Worm (Caenorhabditis elegans): Measurements from ENCODE around the gene glc-3.

The glc-3 gene

DNA sequence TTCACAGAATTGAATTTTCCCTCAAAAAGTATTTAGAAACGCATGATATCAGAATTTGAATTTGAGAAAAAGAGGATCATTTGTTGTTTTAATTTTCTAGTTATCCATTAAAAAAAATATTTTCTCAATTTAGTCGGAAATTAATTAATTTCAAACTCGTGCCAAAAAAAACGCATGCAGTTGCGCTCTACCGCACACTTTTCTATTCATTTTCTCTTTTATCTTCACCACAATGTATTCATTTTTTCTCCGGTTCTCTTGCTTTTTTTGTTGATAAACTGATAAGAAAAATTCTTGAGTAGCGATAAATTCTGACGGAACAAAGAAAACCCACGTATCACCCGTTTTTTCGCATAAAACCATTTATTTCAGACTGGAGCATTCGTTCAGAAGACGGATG, 20.5 kb downstream of the glc-3 start, which contains the start of gene acl-6 (continued):
- TF ChIP-seq mcd-1 (GFP tag; IDR thresholded peaks at IDR 0.05), result peak; percentile 94
- TF ChIP-seq lsl-1 (GFP tag; optimal IDR thresholded peaks at IDR 0.05), result peak; percentile 11
- TF ChIP-seq cebp-2 (GFP tag; IDR thresholded peaks at IDR 0.05), result no peak
- TF ChIP-seq F52B5.7 (tag; optimal IDR thresholded peaks at IDR 0.05), result no peak
- no peak for TF ChIP-seq F33H1.4 (GFP tag; IDR thresholded peaks at IDR 0.05)
- TF ChIP-seq lin-40 (tag; optimal IDR thresholded peaks at IDR 0.05), result peak; percentile 52
- no peak for TF ChIP-seq Y67H2A.10 (GFP tag; conservative IDR thresholded peaks at IDR 0.05)
- TF ChIP-seq T07F8.4 (tag; optimal IDR thresholded peaks at IDR 0.05), result no peak
- no peak for TF ChIP-seq hmg-20 (GFP tag; IDR thresholded peaks at IDR 0.05)
- no peak for TF ChIP-seq ceh-27 (GFP tag; optimal IDR thresholded peaks at IDR 0.05)
- no peak for TF ChIP-seq egrh-3 (GFP tag; IDR thresholded peaks at IDR 0.05)
- TF ChIP-seq rcor-1 (GFP tag; IDR thresholded peaks at IDR 0.05), result no peak
- TF ChIP-seq F57A8.1 (GFP tag; optimal IDR thresholded peaks at IDR 0.05), result no peak
- no peak for TF ChIP-seq aptf-3 (GFP tag; IDR thresholded peaks at IDR 0.05)
- TF ChIP-seq attf-5 (GFP tag; optimal IDR thresholded peaks at IDR 0.05), result peak; percentile 60
- peak in 1 of 3 experiments; percentile 73 for TF ChIP-seq lin-35 (GFP tag; optimal IDR thresholded peaks at IDR 0.05)
- TF ChIP-seq egl-18 (GFP tag; IDR thresholded peaks at IDR 0.05), result no peak
- no peak for TF ChIP-seq ZK185.1 (tag; optimal IDR thresholded peaks at IDR 0.05; ENCODE audit: poor library complexity, severe bottlenecking)

DNA sequence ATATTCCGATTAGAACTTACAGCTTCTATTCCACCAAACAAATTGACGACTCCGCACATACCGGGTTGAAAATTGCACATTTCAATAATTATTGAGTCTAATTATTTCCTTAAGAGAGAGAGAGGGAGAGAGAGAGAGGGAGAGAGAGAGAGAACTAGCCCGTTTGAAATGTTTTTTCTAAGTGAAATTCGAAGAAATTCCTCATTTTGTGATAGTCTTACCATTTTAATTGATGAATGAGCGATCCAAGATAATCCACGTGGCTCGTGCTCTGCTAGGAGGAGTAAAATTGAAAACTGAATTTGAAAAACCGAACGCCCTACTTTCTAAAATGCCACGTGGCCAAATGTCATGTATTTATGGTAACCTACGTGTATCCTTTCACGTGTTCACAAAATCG, 21.0 kb downstream of the glc-3 start, which contains the start of gene F08F3.8:
F08F3.8 (minus strand) TSS at position 101 of the 400 bp plus-strand sequence.
- TF ChIP-seq egrh-3 (GFP tag; IDR thresholded peaks at IDR 0.05) (no peak), ztf-3 (GFP tag; optimal IDR thresholded peaks at IDR 0.05) (no peak), ets-4 (GFP tag; optimal IDR thresholded peaks at IDR 0.05) (no peak), lin-54 (GFP tag; optimal IDR thresholded peaks at IDR 0.05) (no peak)

DNA sequence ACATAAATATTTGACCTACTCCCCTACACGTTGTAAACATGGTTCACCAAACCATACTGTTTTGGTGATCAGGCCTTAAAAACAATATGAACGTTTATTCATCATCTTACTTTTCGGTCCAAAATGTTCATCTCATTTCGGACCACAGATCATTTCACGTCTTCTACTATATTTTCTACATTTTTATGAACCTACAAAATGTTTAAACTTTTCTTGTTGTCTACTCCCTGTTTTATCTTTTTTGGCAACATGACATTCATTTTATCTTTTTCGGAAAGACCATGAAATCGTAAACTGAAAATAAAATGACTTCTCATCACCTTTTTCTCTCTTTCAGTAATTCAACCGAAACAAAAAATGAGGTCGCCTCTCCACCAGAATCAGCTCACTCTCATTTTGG, 25.7 kb downstream of the glc-3 start, which contains the start of gene rhr-1:
rhr-1 (plus strand) TSS at position 301 of the 400 bp plus-strand sequence.
- TF ChIP-seq attf-5 (GFP tag; optimal IDR thresholded peaks at IDR 0.05) (no peak), lin-26 (GFP tag; IDR thresholded peaks at IDR 0.05) (no peak), let-607 (tag; optimal IDR thresholded peaks at IDR 0.05) (no peak), nhr-80 (tag; optimal IDR thresholded peaks at IDR 0.05) (peak; percentile 12), Y95B8A.8 (GFP tag; IDR thresholded peaks at IDR 0.05) (no peak)

DNA sequence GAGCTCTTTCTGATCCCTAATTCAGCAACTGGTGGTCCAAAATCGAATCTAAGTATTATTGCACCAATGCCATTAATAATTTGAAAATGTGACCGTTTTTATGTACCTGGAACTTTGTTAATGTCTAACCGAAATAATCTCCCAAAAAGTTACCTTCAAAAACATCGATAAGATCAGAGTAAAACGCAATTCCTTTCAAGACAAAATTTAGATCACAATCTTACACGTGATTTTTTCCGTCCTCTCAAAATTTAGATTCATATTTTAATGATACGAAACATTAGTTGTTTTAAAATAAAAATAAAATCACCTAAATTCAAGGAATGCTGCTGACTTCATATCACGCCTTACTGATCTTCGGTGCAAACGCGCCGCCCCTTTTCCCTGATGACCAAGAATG, 27.2 kb downstream of the glc-3 start:
- TF ChIP-seq snpc-4 (GFP tag; optimal IDR thresholded peaks at IDR 0.05) (no peak), snpc-4 (tag; optimal IDR thresholded peaks at IDR 0.05) (no peak), Y79H2A.3 (GFP tag; conservative IDR thresholded peaks at IDR 0.05) (no peak)

DNA sequence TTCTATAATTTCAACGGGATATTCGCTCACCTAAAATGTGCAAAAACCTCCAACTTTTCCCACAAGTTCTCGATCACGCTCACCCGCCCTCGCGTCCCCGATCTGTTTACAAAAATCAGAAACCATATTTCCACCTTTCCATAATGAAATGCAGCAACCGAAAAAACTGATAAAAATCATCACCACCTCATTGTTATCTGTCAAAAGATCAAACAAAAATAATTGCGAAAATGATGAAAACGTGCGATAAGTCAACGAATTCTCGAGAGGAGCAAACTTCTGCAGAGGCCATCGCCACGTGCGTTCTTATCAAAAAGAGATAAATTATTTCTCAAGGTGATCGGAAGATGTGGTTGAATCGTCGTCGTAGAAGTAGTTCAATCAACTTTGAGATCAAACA, 28.5 kb downstream of the glc-3 start:
- TF ChIP-seq tbp1 (GFP tag; optimal IDR thresholded peaks at IDR 0.05), result no peak
- no peak for TF ChIP-seq lin-40 (tag; optimal IDR thresholded peaks at IDR 0.05)
- TF ChIP-seq dox-1 (GFP tag; IDR thresholded peaks at IDR 0.05), result peak; percentile 52; the same call in 1 of the 2 replicates
- no peak for TF ChIP-seq Y56A3A.18 (GFP tag; IDR thresholded peaks at IDR 0.05)
- peak; percentile 3 for TF ChIP-seq pha-4 (tag; optimal IDR thresholded peaks at IDR 0.05)
- TF ChIP-seq efl-1 (GFP tag; optimal IDR thresholded peaks at IDR 0.05), result no peak
- no peak for TF ChIP-seq lsl-1 (GFP tag; optimal IDR thresholded peaks at IDR 0.05)
- TF ChIP-seq attf-5 (GFP tag; optimal IDR thresholded peaks at IDR 0.05), result no peak
- peak; percentile 10 for TF ChIP-seq atf-7 (tag; optimal IDR thresholded peaks at IDR 0.05)
- no peak for TF ChIP-seq F23B12.7 (tag; optimal IDR thresholded peaks at IDR 0.05; ENCODE audit: insufficient read depth)
- TF ChIP-seq nhr-80 (tag; optimal IDR thresholded peaks at IDR 0.05), result peak; percentile 89
- no peak for TF ChIP-seq Y95B8A.8 (GFP tag; IDR thresholded peaks at IDR 0.05)
- no peak for TF ChIP-seq F33H1.4 (GFP tag; IDR thresholded peaks at IDR 0.05)
- TF ChIP-seq mes-4 (tag; optimal IDR thresholded peaks at IDR 0.05), result no peak
- TF ChIP-seq pbrm-1 (GFP tag; IDR thresholded peaks at IDR 0.05), result no peak
- no peak for TF ChIP-seq cebp-1 (GFP tag; IDR thresholded peaks at IDR 0.05)
- peak; percentile 33 for TF ChIP-seq cebp-1 (tag; optimal IDR thresholded peaks at IDR 0.05)
- TF ChIP-seq hmg-1.2 (GFP tag; IDR thresholded peaks at IDR 0.05), result no peak
- TF ChIP-seq Y53G8AR.9 (GFP tag; conservative IDR thresholded peaks at IDR 0.05), result no peak
- no peak for TF ChIP-seq aptf-3 (GFP tag; IDR thresholded peaks at IDR 0.05)
- TF ChIP-seq let-526 (GFP tag; IDR thresholded peaks at IDR 0.05), result no peak

Data from whole organism, young adult.